Worm (Caenorhabditis elegans): Measurements from ENCODE around the gene F10D7.4.

- TF ChIP-seq unc-130 (GFP tag; optimal IDR thresholded peaks at IDR 0.05) (no peak), nhr-80 (tag; optimal IDR thresholded peaks at IDR 0.05) (no peak), attf-5 (GFP tag; optimal IDR thresholded peaks at IDR 0.05) (no peak), pha-4 (tag; optimal IDR thresholded peaks at IDR 0.05) (no peak), Y53F4B.3 (GFP tag; IDR thresholded peaks at IDR 0.05) (no peak), him-1 (tag; optimal IDR thresholded peaks at IDR 0.05) (no peak), nfya-2 (GFP tag; IDR thresholded peaks at IDR 0.05) (no peak)
Observed at ce11 chrX:17422593-17422992, 40.7 kb upstream of the F10D7.4 start.
